Worm (Caenorhabditis elegans) whole organism, young adult: ENCODE results near the gene C24H11.5.
A peak's percentile ranks its signal among the peaks of the same experiment; 100 is the strongest.

Experiments
- B0261.1 ChIP-seq: sonication (generic microtip); optimal IDR thresholded peaks from 2 replicates; lab custom pipeline; 2016; ENCODE audit warnings: mild to moderate bottlenecking, missing genetic modification characterization, moderate library complexity, missing compliant biosample characterization
- F10E7.11 ChIP-seq: sonication (generic microtip); optimal IDR thresholded peaks from 2 replicates; lab custom pipeline; 2017; ENCODE audit warnings: mild to moderate bottlenecking, missing genetic modification characterization, moderate library complexity, missing compliant biosample characterization
- F22D6.2 ChIP-seq: sonication (generic microtip); optimal IDR thresholded peaks from 2 replicates; lab custom pipeline; 2016; ENCODE audit warnings: mild to moderate bottlenecking, missing genetic modification characterization, missing compliant biosample characterization
- F33H1.4 ChIP-seq: fragments of 200-800 bp; sonication (Bioruptor generic); IDR thresholded peaks from 2 replicates; pipeline ENCODE4 v1.3.6; 2022; ENCODE audit warnings: missing genetic modification reagents, missing genetic modification characterization, missing compliant biosample characterization
- F52B5.7 ChIP-seq: sonication (generic microtip); optimal IDR thresholded peaks from 2 replicates; lab custom pipeline; 2016; ENCODE audit warnings: mild to moderate bottlenecking, missing genetic modification characterization, missing compliant biosample characterization
- F57A8.1 ChIP-seq: fragments of 200-800 bp; sonication (Bioruptor generic); optimal IDR thresholded peaks from 2 replicates; lab custom pipeline; 2018; ENCODE audit warnings: mild to moderate bottlenecking, missing genetic modification characterization, moderate library complexity, missing compliant biosample characterization
- F57C9.4 ChIP-seq: sonication (generic microtip); optimal IDR thresholded peaks from 2 replicates; lab custom pipeline; 2017; ENCODE audit warnings: mild to moderate bottlenecking, missing genetic modification characterization, missing compliant biosample characterization
- K12H6.12 ChIP-seq: fragments of 200-800 bp; sonication (Bioruptor generic); optimal IDR thresholded peaks from 2 replicates; lab custom pipeline; 2018; ENCODE audit warnings: mild to moderate bottlenecking, missing genetic modification characterization, missing compliant biosample characterization
- T07F8.4 ChIP-seq: sonication (generic microtip); optimal IDR thresholded peaks from 2 replicates; lab custom pipeline; 2016; ENCODE audit warnings: mild to moderate bottlenecking, missing genetic modification characterization, moderate library complexity, missing compliant biosample characterization
- Y67H2A.10 ChIP-seq: fragments of 200-800 bp; sonication (Bioruptor generic); conservative IDR thresholded peaks from 2 replicates; pipeline ENCODE4 v1.3.6; 2022; ENCODE audit warnings: missing genetic modification reagents, missing genetic modification characterization, missing compliant biosample characterization
- athp-1 ChIP-seq: sonication (generic microtip); optimal IDR thresholded peaks from 2 replicates; lab custom pipeline; 2017; ENCODE audit warnings: mild to moderate bottlenecking, missing genetic modification characterization, missing compliant biosample characterization
- attf-5 ChIP-seq: fragments of 200-800 bp; sonication (Bioruptor generic); optimal IDR thresholded peaks from 2 replicates; lab custom pipeline; 2018; ENCODE audit warnings: mild to moderate bottlenecking, missing genetic modification characterization, missing compliant biosample characterization
- bed-1 ChIP-seq: fragments of 200-800 bp; sonication (Bioruptor generic); IDR thresholded peaks from 2 replicates; pipeline ENCODE4 v1.3.6; 2022; ENCODE audit warnings: missing genetic modification reagents, missing genetic modification characterization, missing compliant biosample characterization
- ceh-58 ChIP-seq: fragments of 200-800 bp; sonication (Bioruptor generic); IDR thresholded peaks from 2 replicates; pipeline ENCODE4 v1.3.6; 2022; ENCODE audit warnings: missing genetic modification characterization, missing compliant biosample characterization
- ceh-79 ChIP-seq: sonication (generic microtip); optimal IDR thresholded peaks from 2 replicates; lab custom pipeline; 2017; ENCODE audit warnings: mild to moderate bottlenecking, missing genetic modification characterization, missing compliant biosample characterization
- ceh-91 ChIP-seq: fragments of 200-800 bp; sonication (Bioruptor generic); IDR thresholded peaks from 2 replicates; pipeline ENCODE4 v1.3.6; 2022; ENCODE audit warnings: missing genetic modification reagents, missing genetic modification characterization, missing compliant biosample characterization
- die-1 ChIP-seq: sonication (generic microtip); optimal IDR thresholded peaks from 2 replicates; lab custom pipeline; 2016; ENCODE audit warnings: missing genotype, mild to moderate bottlenecking, missing genetic modification characterization, missing compliant biosample characterization
- egrh-3 ChIP-seq: fragments of 200-800 bp; sonication (Bioruptor generic); IDR thresholded peaks from 2 replicates; pipeline ENCODE4 v1.3.6; 2022; ENCODE audit warnings: missing genetic modification reagents, missing genetic modification characterization, missing compliant biosample characterization
- him-1 ChIP-seq: sonication (generic microtip); optimal IDR thresholded peaks from 2 replicates; lab custom pipeline; 2016; ENCODE audit warnings: missing genotype, missing genetic modification reagents, missing genetic modification characterization, missing compliant biosample characterization
- lag-1 ChIP-seq: fragments of 200-800 bp; sonication (Bioruptor generic); IDR thresholded peaks from 2 replicates; pipeline ENCODE4 v1.3.6; 2022; ENCODE audit warnings: missing genetic modification reagents, missing genetic modification characterization, missing compliant biosample characterization
- lin-26 ChIP-seq: fragments of 200-800 bp; sonication (Bioruptor generic); IDR thresholded peaks from 2 replicates; pipeline ENCODE4 v1.3.6; 2022; ENCODE audit warnings: missing genetic modification reagents, missing genetic modification characterization, missing compliant biosample characterization
- lin-40 ChIP-seq: sonication (generic microtip); optimal IDR thresholded peaks from 2 replicates; lab custom pipeline; 2016; ENCODE audit warnings: missing genetic modification characterization, mild to moderate bottlenecking, missing compliant biosample characterization, missing genotype, missing genetic modification reagents
- lin-54 ChIP-seq: fragments of 200-800 bp; sonication (Bioruptor generic); optimal IDR thresholded peaks from 2 replicates; lab custom pipeline; 2018; ENCODE audit warnings: mild to moderate bottlenecking, missing genetic modification characterization, missing compliant biosample characterization
- madf-3 ChIP-seq: fragments of 200-800 bp; sonication (Bioruptor generic); IDR thresholded peaks from 2 replicates; pipeline ENCODE4 v1.3.6; 2022; ENCODE audit warnings: missing genetic modification reagents, missing genetic modification characterization, missing compliant biosample characterization
- madf-6 ChIP-seq: fragments of 200-800 bp; sonication (Bioruptor generic); IDR thresholded peaks from 2 replicates; pipeline ENCODE4 v1.3.6; 2022; ENCODE audit warnings: missing genetic modification reagents, missing genetic modification characterization, missing compliant biosample characterization
- mxl-1 ChIP-seq: sonication (generic microtip); optimal IDR thresholded peaks from 2 replicates; lab custom pipeline; 2016; ENCODE audit warnings: missing genetic modification characterization, missing compliant biosample characterization
- nfyb-1 ChIP-seq: fragments of 200-800 bp; sonication (Bioruptor generic); IDR thresholded peaks from 2 replicates; pipeline ENCODE4 v1.3.6; 2022; ENCODE audit warnings: missing genetic modification reagents, missing genetic modification characterization, missing compliant biosample characterization
- nhr-179 ChIP-seq: sonication (generic microtip); optimal IDR thresholded peaks from 2 replicates; lab custom pipeline; 2016; ENCODE audit warnings: mild to moderate bottlenecking, missing genetic modification characterization, missing compliant biosample characterization
- nhr-80 ChIP-seq: sonication (generic microtip); optimal IDR thresholded peaks from 2 replicates; lab custom pipeline; 2016; ENCODE audit warnings: missing genetic modification characterization, missing compliant biosample characterization
- pbrm-1 ChIP-seq: fragments of 200-800 bp; sonication (Bioruptor generic); IDR thresholded peaks from 2 replicates; pipeline ENCODE4 v1.3.6; 2022; ENCODE audit warnings: missing genetic modification reagents, missing genetic modification characterization, missing compliant biosample characterization
- rec-8 ChIP-seq, 2 experiments: sonication (generic microtip); optimal IDR thresholded peaks; 2 replicates each; lab custom pipeline; 2016; ENCODE audit warnings: mild to moderate bottlenecking in 2 of 2, missing genetic modification characterization in 2 of 2, missing genetic modification reagents in 2 of 2, missing genotype in 2 of 2, missing biosample characterization in 1 of 2, missing compliant biosample characterization in 1 of 2, moderate library complexity in 1 of 2
- repo-1 ChIP-seq: sonication (generic microtip); optimal IDR thresholded peaks from 2 replicates; lab custom pipeline; 2017; ENCODE audit warnings: mild to moderate bottlenecking, missing genetic modification characterization, missing compliant biosample characterization
- sea-2 ChIP-seq: fragments of 200-800 bp; sonication (Bioruptor generic); IDR thresholded peaks from 2 replicates; pipeline ENCODE4 v1.3.6; 2022; ENCODE audit warnings: missing genetic modification characterization, missing compliant biosample characterization
- snpc-1.3 ChIP-seq: sonication (generic microtip); optimal IDR thresholded peaks from 2 replicates; lab custom pipeline; 2017; ENCODE audit warnings: missing genetic modification characterization, mild to moderate bottlenecking, missing compliant biosample characterization, antibody characterized with exemption, moderate library complexity, missing genotype, missing genetic modification reagents; ENCODE audit not compliant: insufficient read depth
- xnd-1 ChIP-seq: sonication (generic microtip); optimal IDR thresholded peaks from 2 replicates; lab custom pipeline; 2016; ENCODE audit warnings: missing genotype, missing genetic modification reagents, missing genetic modification characterization, missing compliant biosample characterization
- zfh-2 ChIP-seq: fragments of 200-800 bp; sonication (Bioruptor generic); conservative IDR thresholded peaks from 2 replicates; pipeline ENCODE4 v1.3.6; 2022; ENCODE audit warnings: missing genetic modification reagents, missing genetic modification characterization, missing compliant biosample characterization

Gene C24H11.5

DNA sequence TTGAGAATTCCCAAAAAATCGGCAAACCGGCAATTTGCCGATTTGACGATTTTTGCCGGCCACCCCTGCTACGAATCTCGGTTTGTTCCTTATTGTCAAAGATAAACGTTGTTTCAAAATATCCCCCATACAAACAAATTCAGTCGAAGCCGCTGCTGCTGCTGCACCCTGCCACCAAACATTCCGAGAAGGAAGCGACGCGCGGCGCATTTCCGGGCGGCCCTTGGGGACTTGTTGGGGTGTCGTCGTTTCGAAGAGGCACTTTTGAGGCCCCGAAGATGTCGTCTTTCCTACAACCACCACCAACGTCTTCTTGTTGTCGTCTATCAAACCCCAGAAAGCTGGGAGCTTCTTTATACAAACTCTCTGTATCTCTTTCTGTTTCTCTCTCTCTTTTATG lies 14.4 kb downstream of the C24H11.5 start:
- TF ChIP-seq F33H1.4 (GFP tag; lab: Robert Waterston, UW) (no peak), egrh-3 (peak; percentile 28; the same call in 1 of the 2 replicates), lin-54 (GFP tag; lab: Kevin White, UChicago) (no peak), ceh-58 (no peak), madf-3 (GFP tag; lab: Robert Waterston, UW) (no peak), him-1 (tag; lab: Kevin White, UChicago) (no peak), K12H6.12 (tag; lab: Kevin White, UChicago) (no peak), repo-1 (tag; lab: Kevin White, UChicago) (no peak), Y67H2A.10 (GFP tag; lab: Robert Waterston, UW) (no peak), F52B5.7 (no peak), zfh-2 (GFP tag; lab: Robert Waterston, UW) (peak; percentile 80), F57C9.4 (no peak), athp-1 (tag; lab: Kevin White, UChicago) (no peak), lin-40 (tag; lab: Kevin White, UChicago) (no peak)
- TF ChIP-seq, all 124 proteins: peak for 2

- no peak for TF ChIP-seq lag-1 (GFP tag; lab: Robert Waterston, UW)
- TF ChIP-seq F22D6.2 (tag; lab: Kevin White, UChicago) = no peak
- TF ChIP-seq xnd-1 (tag; lab: Kevin White, UChicago) = no peak
- TF ChIP-seq F10E7.11 (tag; lab: Kevin White, UChicago) = no peak
- no peak for TF ChIP-seq rec-8 (tag; optimal IDR thresholded peaks at IDR 0.05; lab: Kevin White, UChicago)
- TF ChIP-seq B0261.1 (tag; lab: Kevin White, UChicago) = no peak
- TF ChIP-seq nfyb-1 (GFP tag; lab: Robert Waterston, UW) = no peak
- no peak for TF ChIP-seq F57A8.1 (GFP tag; lab: Kevin White, UChicago)
- TF ChIP-seq mxl-1 (tag; lab: Kevin White, UChicago) = no peak
- no peak for TF ChIP-seq snpc-1.3
- TF ChIP-seq nhr-179 (tag; lab: Kevin White, UChicago) = no peak
- TF ChIP-seq T07F8.4 (tag; lab: Kevin White, UChicago) = no peak
- no peak for TF ChIP-seq nhr-80 (tag; lab: Kevin White, UChicago)
- TF ChIP-seq lin-26 (GFP tag; lab: Robert Waterston, UW) = no peak
- no peak for TF ChIP-seq die-1
- TF ChIP-seq attf-5 (GFP tag; lab: Kevin White, UChicago) = no peak
- no peak for TF ChIP-seq ceh-91 (GFP tag; lab: Robert Waterston, UW)
- no peak for TF ChIP-seq sea-2 (GFP tag; lab: Robert Waterston, UW)
- no peak for TF ChIP-seq pbrm-1 (GFP tag; lab: Robert Waterston, UW)
- no peak for TF ChIP-seq madf-6 (GFP tag; lab: Robert Waterston, UW)
These were observed 15.4 kb downstream of the C24H11.5 start, which contains the start of gene twk-39 for ce11 chrIII:11795448-11795847. twk-39 (plus strand) TSS chrIII:11795748.

ce11 chrIII:11806695-11807094 lies 26.7 kb downstream of the C24H11.5 start, which contains the start of gene C18D11.7:
C18D11.7 (minus strand) TSS chrIII:11806795.
- no peak for TF ChIP-seq ceh-79 (tag; lab: Kevin White, UChicago)
- TF ChIP-seq bed-1 (GFP tag; lab: Robert Waterston, UW) = no peak
